Fruit fly (Drosophila melanogaster) whole organism, embryonic: ENCODE results near the gene CG15725.

Experiments
- Abd-B ChIP-seq: fragments of 200-800 bp; sonication (Bioruptor generic); optimal IDR thresholded peaks from 2 replicates; lab custom pipeline; 2018; ENCODE audit warnings: missing biosample characterization, mild to moderate bottlenecking, missing genetic modification characterization, moderate library complexity
- Aef1 ChIP-seq: fragments of 200-800 bp; sonication (Bioruptor generic); IDR thresholded peaks from 3 replicates; pipeline ENCODE4 v1.3.6; 2022; ENCODE audit warnings: missing biosample characterization, missing genetic modification characterization
- Awh ChIP-seq: fragments of 200-800 bp; sonication (Bioruptor generic); IDR thresholded peaks from 2 replicates; pipeline ENCODE4, ENCODE4 v1.3.6; 2022; ENCODE audit warnings: missing biosample characterization, missing genetic modification characterization
- Bgb ChIP-seq: fragments of 200-800 bp; sonication (Bioruptor generic); IDR thresholded peaks from 2 replicates; pipeline ENCODE4 v1.3.6; 2022; ENCODE audit warnings: missing biosample characterization, missing genetic modification characterization; ENCODE audit not compliant: partially characterized antibody
- CG10959 ChIP-seq: fragments of 200-800 bp; sonication (Bioruptor generic); IDR thresholded peaks from 2 replicates; pipeline ENCODE4 v1.3.6; 2022; ENCODE audit warnings: missing biosample characterization, missing genetic modification characterization
- CG12659 ChIP-seq: fragments of 200-800 bp; sonication (Bioruptor generic); optimal IDR thresholded peaks from 3 replicates; lab custom pipeline; 2017; ENCODE audit warnings: mild to moderate bottlenecking, missing biosample characterization, missing genetic modification reagents, missing genetic modification characterization
- CG12744 ChIP-seq: fragments of 200-800 bp; sonication (Bioruptor generic); optimal IDR thresholded peaks from 2 replicates; lab custom pipeline; 2016; ENCODE audit warnings: missing biosample characterization, missing genetic modification characterization
- CG15073 ChIP-seq: fragments of 200-800 bp; sonication (Bioruptor generic); optimal IDR thresholded peaks from 2 replicates; lab custom pipeline; 2016; ENCODE audit warnings: missing biosample characterization, missing genetic modification characterization
- CG1602 ChIP-seq: fragments of 200-800 bp; sonication (Bioruptor generic); optimal IDR thresholded peaks from 3 replicates; lab custom pipeline; 2016; ENCODE audit warnings: missing biosample characterization, missing genetic modification characterization
- CG2116 ChIP-seq: fragments of 200-800 bp; sonication (Bioruptor generic); optimal IDR thresholded peaks from 3 replicates; lab custom pipeline; 2018; ENCODE audit warnings: missing biosample characterization, mild to moderate bottlenecking, missing genetic modification characterization
- CG3995 ChIP-seq: fragments of 200-800 bp; sonication (Bioruptor generic); optimal IDR thresholded peaks from 3 replicates; lab custom pipeline; 2016; ENCODE audit warnings: missing biosample characterization, missing genetic modification characterization
- CG6791 ChIP-seq: fragments of 200-800 bp; sonication (Bioruptor generic); IDR thresholded peaks from 3 replicates; pipeline ENCODE4 v1.3.6; 2022; ENCODE audit warnings: missing biosample characterization, missing genetic modification characterization; ENCODE audit not compliant: partially characterized antibody
- CG7271 ChIP-seq: fragments of 200-800 bp; sonication (Bioruptor generic); optimal IDR thresholded peaks from 2 replicates; lab custom pipeline; 2018; ENCODE audit warnings: missing biosample characterization, mild to moderate bottlenecking, missing genetic modification characterization, moderate library complexity
- CG7357 ChIP-seq: fragments of 200-800 bp; sonication (Bioruptor generic); IDR thresholded peaks from 3 replicates; pipeline ENCODE4 v1.3.6; 2022; ENCODE audit warnings: missing biosample characterization, missing genetic modification characterization
- CG7556 ChIP-seq: fragments of 200-800 bp; sonication (Bioruptor generic); optimal IDR thresholded peaks from 2 replicates; lab custom pipeline; 2017; ENCODE audit warnings: missing biosample characterization, mild to moderate bottlenecking, missing genetic modification characterization
- CG7839 ChIP-seq: fragments of 200-800 bp; sonication (Bioruptor generic); optimal IDR thresholded peaks from 3 replicates; lab custom pipeline; 2018; ENCODE audit warnings: missing biosample characterization, mild to moderate bottlenecking, missing genetic modification characterization, moderate library complexity
- CG7963 ChIP-seq: fragments of 200-800 bp; sonication (Bioruptor generic); IDR thresholded peaks from 3 replicates; pipeline ENCODE4 v1.3.6; 2022; ENCODE audit warnings: missing biosample characterization, missing genetic modification characterization; ENCODE audit not compliant: partially characterized antibody
- CG8290 ChIP-seq, 3 experiments: fragments of 200-800 bp; sonication (Bioruptor generic); optimal IDR thresholded peaks; 2 replicates each; lab custom pipeline; 2016 to 2019; ENCODE audit warnings: missing biosample characterization in 3 of 3, missing genetic modification characterization in 3 of 3, mild to moderate bottlenecking in 2 of 3, moderate library complexity in 1 of 3
- CG9609 ChIP-seq: fragments of 200-800 bp; sonication (Bioruptor generic); optimal IDR thresholded peaks from 3 replicates; lab custom pipeline; 2016; ENCODE audit warnings: missing biosample characterization, missing genetic modification characterization
- Dad ChIP-seq: fragments of 200-800 bp; sonication (Bioruptor generic); optimal IDR thresholded peaks from 3 replicates; lab custom pipeline; 2016; ENCODE audit warnings: missing biosample characterization, missing genetic modification characterization
- HmgZ ChIP-seq: fragments of 200-800 bp; sonication (Bioruptor generic); optimal IDR thresholded peaks from 2 replicates; lab custom pipeline; 2018; ENCODE audit warnings: missing biosample characterization, mild to moderate bottlenecking, missing genetic modification characterization
- Hmr ChIP-seq: fragments of 200-800 bp; sonication (Bioruptor generic); optimal IDR thresholded peaks from 3 replicates; lab custom pipeline; 2017; ENCODE audit warnings: mild to moderate bottlenecking, missing biosample characterization, missing genetic modification reagents, missing genetic modification characterization
- Lpt ChIP-seq: fragments of >200 bp; optimal IDR thresholded peaks from 2 replicates; lab custom pipeline; 2018; ENCODE audit warnings: missing biosample characterization, missing genetic modification characterization
- NfI ChIP-seq: fragments of 200-800 bp; sonication (Bioruptor generic); optimal IDR thresholded peaks from 3 replicates; lab custom pipeline; 2018; ENCODE audit warnings: missing biosample characterization, mild to moderate bottlenecking, missing genetic modification characterization, moderate library complexity
- Optix ChIP-seq: fragments of 200-800 bp; sonication (Bioruptor generic); IDR thresholded peaks from 3 replicates; pipeline ENCODE4 v1.3.6; 2022; ENCODE audit warnings: missing biosample characterization, missing genetic modification characterization
- Ssrp ChIP-seq: fragments of 200-800 bp; sonication (Bioruptor generic); optimal IDR thresholded peaks from 2 replicates; lab custom pipeline; 2018; ENCODE audit warnings: missing biosample characterization, mild to moderate bottlenecking, missing genetic modification characterization, moderate library complexity
- amos ChIP-seq: fragments of 200-800 bp; sonication (Bioruptor generic); IDR thresholded peaks from 2 replicates; pipeline ENCODE4 v1.3.6; 2022; ENCODE audit warnings: missing biosample characterization, missing genetic modification characterization; ENCODE audit not compliant: partially characterized antibody
- ase ChIP-seq: fragments of 200-800 bp; sonication (Bioruptor generic); IDR thresholded peaks from 3 replicates; pipeline ENCODE4 v1.3.6; 2022; ENCODE audit warnings: missing biosample characterization, missing genetic modification characterization
- cas ChIP-seq: fragments of 200-800 bp; sonication (Bioruptor generic); IDR thresholded peaks from 2 replicates; pipeline ENCODE4 v1.3.6; 2022; ENCODE audit warnings: missing biosample characterization, missing genetic modification characterization
- chinmo ChIP-seq: fragments of 200-800 bp; sonication (Bioruptor generic); IDR thresholded peaks from 4 replicates; pipeline ENCODE4 v1.3.6; 2022; ENCODE audit warnings: missing biosample characterization, missing genetic modification characterization; ENCODE audit not compliant: partially characterized antibody
- ci ChIP-seq: fragments of 200-800 bp; sonication (Bioruptor generic); IDR thresholded peaks from 3 replicates; pipeline ENCODE4 v1.3.6; 2022; ENCODE audit warnings: missing biosample characterization, missing genetic modification characterization
- dan ChIP-seq: fragments of 200-800 bp; sonication (Bioruptor generic); IDR thresholded peaks from 2 replicates; pipeline ENCODE4 v1.3.6; 2022; ENCODE audit warnings: missing biosample characterization, missing genetic modification characterization
- dmrt11E ChIP-seq: fragments of 200-800 bp; sonication (Bioruptor generic); optimal IDR thresholded peaks from 3 replicates; lab custom pipeline; 2018; ENCODE audit warnings: missing biosample characterization, mild to moderate bottlenecking, missing genetic modification characterization, moderate library complexity
- ewg ChIP-seq: fragments of 200-800 bp; sonication (Bioruptor generic); optimal IDR thresholded peaks from 3 replicates; lab custom pipeline; 2017; ENCODE audit warnings: mild to moderate bottlenecking, missing biosample characterization, missing genetic modification reagents, missing genetic modification characterization
- fd3F ChIP-seq: fragments of 200-800 bp; sonication (Bioruptor generic); optimal IDR thresholded peaks from 2 replicates; lab custom pipeline; 2018; ENCODE audit warnings: missing biosample characterization, mild to moderate bottlenecking, missing genetic modification characterization, moderate library complexity
- gsb ChIP-seq: fragments of 200-800 bp; sonication (Bioruptor generic); IDR thresholded peaks from 2 replicates; pipeline ENCODE4 v1.3.6; 2022; ENCODE audit warnings: missing biosample characterization, missing genetic modification characterization
- jing ChIP-seq: fragments of 200-800 bp; sonication (Bioruptor generic); optimal IDR thresholded peaks from 2 replicates; lab custom pipeline; 2018; ENCODE audit warnings: missing biosample characterization, mild to moderate bottlenecking, missing genetic modification characterization
- ken ChIP-seq: fragments of 200-800 bp; sonication (Bioruptor generic); IDR thresholded peaks from 3 replicates; pipeline ENCODE4 v1.3.6; 2022; ENCODE audit warnings: missing biosample characterization, missing genetic modification characterization
- klu ChIP-seq: fragments of 200-800 bp; sonication (Bioruptor generic); IDR thresholded peaks from 2 replicates; pipeline ENCODE4 v1.3.6; 2022; ENCODE audit warnings: missing biosample characterization, missing genetic modification characterization
- lbe ChIP-seq: fragments of 200-800 bp; sonication (Bioruptor generic); optimal IDR thresholded peaks from 2 replicates; lab custom pipeline; 2016; ENCODE audit warnings: missing biosample characterization, mild to moderate bottlenecking, missing genetic modification characterization
- lmd ChIP-seq: fragments of 200-800 bp; sonication (Bioruptor generic); IDR thresholded peaks from 2 replicates; pipeline ENCODE4 v1.3.6; 2022; ENCODE audit warnings: missing biosample characterization, missing genetic modification characterization
- lov ChIP-seq, 2 experiments: fragments of 200-800 bp in 1 of 2; fragments of >200 bp in 1 of 2; sonication (Bioruptor generic) in 1 of 2; IDR thresholded peaks in 1 of 2; optimal IDR thresholded peaks in 1 of 2; 2 replicates in 1 of 2; 3 replicates in 1 of 2; pipeline versions ENCODE4 v1.3.6 to Lab custom; 2017 to 2022; ENCODE audit warnings: missing biosample characterization in 1 of 2, missing genetic modification characterization in 1 of 2
- mam ChIP-seq: fragments of 200-800 bp; sonication (Bioruptor generic); optimal IDR thresholded peaks from 3 replicates; lab custom pipeline; 2016; ENCODE audit warnings: missing biosample characterization, missing genetic modification characterization
- p53 ChIP-seq: fragments of 200-800 bp; sonication (Bioruptor generic); optimal IDR thresholded peaks from 2 replicates; lab custom pipeline; 2016; ENCODE audit warnings: missing biosample characterization, missing genetic modification characterization
- pnt ChIP-seq: fragments of 200-800 bp; sonication (Bioruptor generic); optimal IDR thresholded peaks from 3 replicates; lab custom pipeline; 2016; ENCODE audit warnings: missing biosample characterization, missing genetic modification characterization
- pum ChIP-seq: fragments of 200-800 bp; sonication (Bioruptor generic); optimal IDR thresholded peaks from 2 replicates; lab custom pipeline; 2016; ENCODE audit warnings: missing biosample characterization, missing genetic modification characterization
- scrt ChIP-seq: fragments of 200-800 bp; sonication (Bioruptor generic); optimal IDR thresholded peaks from 2 replicates; lab custom pipeline; 2018; ENCODE audit warnings: missing biosample characterization, mild to moderate bottlenecking, missing genetic modification characterization, moderate library complexity
- slbo ChIP-seq: fragments of 200-800 bp; sonication (Bioruptor generic); IDR thresholded peaks from 2 replicates; pipeline ENCODE4 v1.3.6; 2022; ENCODE audit warnings: missing biosample characterization, missing genetic modification characterization

CG15725 gene

DNA sequence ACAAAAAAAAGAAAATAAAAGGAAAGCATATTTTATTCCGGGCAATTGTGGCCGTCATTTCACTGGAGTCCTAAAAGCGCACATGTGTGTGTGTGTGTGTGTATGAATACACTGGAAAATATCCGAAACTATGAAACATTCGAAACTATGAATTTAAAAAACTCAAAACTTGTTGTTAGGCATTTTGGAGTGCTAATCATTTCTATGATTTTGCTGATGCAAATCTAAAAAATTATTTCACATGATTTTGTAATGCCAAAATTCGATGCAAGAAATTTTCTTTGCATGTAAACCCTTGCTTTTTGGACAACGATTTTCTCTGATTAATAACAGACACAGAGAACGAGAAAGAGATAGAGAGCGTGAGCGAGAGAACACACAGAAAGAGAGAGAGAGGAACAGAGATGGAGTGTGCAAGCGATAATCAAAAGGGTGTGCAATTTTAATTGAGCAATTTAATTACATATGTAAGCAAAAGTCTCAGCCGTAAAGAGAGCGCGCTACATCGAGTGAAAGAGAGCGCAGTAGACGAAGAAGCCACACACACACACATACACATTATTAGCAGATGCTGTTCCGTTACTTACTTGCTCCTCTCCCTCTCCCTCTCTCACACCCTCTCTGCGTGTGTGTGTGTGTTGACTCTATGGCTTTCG lies 6.4 kb upstream of the CG15725 start (continued):
- TF ChIP-seq NfI (GFP tag; lab: Kevin White, UChicago) (peak; percentile 22), CG1602 (GFP tag; lab: Kevin White, UChicago) (peak; percentile 12), gsb (no peak), HmgZ (tag; lab: Kevin White, UChicago) (peak; percentile 7), cas (GFP tag; lab: Robert Waterston, UW) (no peak), CG7839 (tag; lab: Kevin White, UChicago) (peak; percentile 58), pnt (peak; percentile 33), CG12659 (no peak), fd3F (GFP tag; lab: Kevin White, UChicago) (no peak), CG7357 (GFP tag; lab: Robert Waterston, UW) (0 out of 3 replicates have a peak, but pooled peaks have one; percentile 21), CG3995 (GFP tag; lab: Kevin White, UChicago) (no peak), amos (no peak), CG8290 (GFP tag; optimal IDR thresholded peaks at IDR 0.05; lab: Kevin White, UChicago) (no peak), CG8290 (tag; optimal IDR thresholded peaks at IDR 0.05; lab: Kevin White, UChicago) (no peak), Ssrp (tag; lab: Kevin White, UChicago) (no peak), Bgb (GFP tag; lab: Robert Waterston, UW) (no peak), Abd-B (GFP tag; lab: Kevin White, UChicago) (peak; percentile 11), CG10959 (no peak), CG7271 (no peak), Hmr (peak; percentile 51), ci (GFP tag; lab: Robert Waterston, UW) (peak; percentile 79; the same call in 2 of the 3 replicates), klu (no peak), CG15073 (GFP tag; lab: Kevin White, UChicago) (no peak), lmd (GFP tag; lab: Robert Waterston, UW) (0 out of 2 replicates have a peak, but pooled peaks have one; percentile 44), jing (GFP tag; lab: Kevin White, UChicago) (no peak), Optix (GFP tag; lab: Robert Waterston, UW) (no peak), Awh (GFP tag; lab: Robert Waterston, UW) (0 out of 2 replicates have a peak, but pooled peaks have one; percentile 27), scrt (GFP tag; lab: Kevin White, UChicago) (no peak), CG2116 (GFP tag; lab: Kevin White, UChicago) (no peak), ewg (GFP tag; lab: Kevin White, UChicago) (no peak), Dad (GFP tag; lab: Kevin White, UChicago) (peak; percentile 3), mam (peak; percentile 9), pum (GFP tag; lab: Kevin White, UChicago) (peak; percentile 40), lbe (no peak), CG7963 (no peak), dan (GFP tag; lab: Robert Waterston, UW) (no peak), Lpt (GFP tag; lab: Kevin White, UChicago) (no peak), CG7556 (GFP tag; lab: Kevin White, UChicago) (peak; percentile 38), slbo (GFP tag; lab: Robert Waterston, UW) (peak; percentile 53), p53 (no peak), CG12744 (GFP tag; lab: Kevin White, UChicago) (no peak), Aef1 (GFP tag; lab: Robert Waterston, UW) (peak; percentile 34; the same call in 1 of the 3 replicates), CG9609 (GFP tag; lab: Kevin White, UChicago) (peak; percentile 19), ase (no peak), dmrt11E (tag; lab: Kevin White, UChicago) (peak; percentile 39), CG6791 (no peak), chinmo (GFP tag; lab: Robert Waterston, UW) (0 out of 4 replicates have a peak, but pooled peaks have one; percentile 34), ken (GFP tag; lab: Robert Waterston, UW) (no peak), lov (optimal IDR thresholded peaks at IDR 0.05; lab: Kevin White, UChicago) (no peak), lov (GFP tag; IDR thresholded peaks at IDR 0.05; lab: Robert Waterston, UW) (0 out of 3 replicates have a peak, but pooled peaks have one; percentile 12)
